Worm (Caenorhabditis elegans) whole organism, late embryonic: ENCODE measurements around the gene T02G5.3.

Source experiments
- Y22D7AL.16 ChIP-seq: sonication (generic microtip); optimal IDR thresholded peaks from 2 replicates; lab custom pipeline; 2016; ENCODE audit warnings: missing genetic modification characterization, missing compliant biosample characterization
- ahr-1 ChIP-seq: sonication (generic microtip); optimal IDR thresholded peaks from 2 replicates; lab custom pipeline; 2016; ENCODE audit warnings: missing genetic modification characterization, missing compliant biosample characterization
- ama-1 ChIP-seq: fragments of 150-350 bp; optimal IDR thresholded peaks from 2 replicates; lab custom pipeline; 2014
- ceh-18 ChIP-seq: sonication (generic microtip); optimal IDR thresholded peaks from 2 replicates; lab custom pipeline; 2016; ENCODE audit warnings: missing genetic modification characterization, missing compliant biosample characterization
- ceh-19 ChIP-seq: fragments of 200-800 bp; sonication (Bioruptor generic); optimal IDR thresholded peaks from 2 replicates; lab custom pipeline; 2018; ENCODE audit warnings: mild to moderate bottlenecking, missing genetic modification characterization, missing compliant biosample characterization
- ceh-30 ChIP-seq: fragments of 150-350 bp; optimal IDR thresholded peaks from 2 replicates; lab custom pipeline; 2014; ENCODE audit warnings: missing biosample characterization, missing genetic modification characterization
- ceh-31 ChIP-seq: sonication (generic microtip); optimal IDR thresholded peaks from 2 replicates; lab custom pipeline; 2016; ENCODE audit warnings: missing genetic modification characterization, missing compliant biosample characterization
- ceh-34 ChIP-seq: sonication (generic microtip); optimal IDR thresholded peaks from 2 replicates; lab custom pipeline; 2016; ENCODE audit warnings: mild to moderate bottlenecking, missing genetic modification characterization, missing compliant biosample characterization
- ceh-48 ChIP-seq: sonication (generic microtip); optimal IDR thresholded peaks from 2 replicates; lab custom pipeline; 2016; ENCODE audit warnings: missing genetic modification characterization, inconsistent platforms, missing compliant biosample characterization
- ceh-6 ChIP-seq: fragments of 200-800 bp; sonication (Bioruptor generic); optimal IDR thresholded peaks from 2 replicates; lab custom pipeline; 2018; ENCODE audit warnings: mild to moderate bottlenecking, missing genetic modification characterization, missing compliant biosample characterization
- dve-1 ChIP-seq: sonication (generic microtip); optimal IDR thresholded peaks from 2 replicates; lab custom pipeline; 2017; ENCODE audit warnings: antibody characterized with exemption, mild to moderate bottlenecking, missing genetic modification characterization, missing compliant biosample characterization
- elt-2 ChIP-seq: sonication (generic microtip); optimal IDR thresholded peaks from 2 replicates; lab custom pipeline; 2016; ENCODE audit warnings: missing genetic modification reagents, missing genetic modification characterization, missing compliant biosample characterization
- elt-4 ChIP-seq: sonication (generic microtip); optimal IDR thresholded peaks from 2 replicates; lab custom pipeline; 2016; ENCODE audit warnings: missing genetic modification characterization, missing compliant biosample characterization
- ets-4 ChIP-seq: sonication (generic microtip); optimal IDR thresholded peaks from 2 replicates; lab custom pipeline; 2016; ENCODE audit warnings: missing genetic modification characterization, missing compliant biosample characterization
- fax-1 ChIP-seq: sonication (generic microtip); optimal IDR thresholded peaks from 2 replicates; lab custom pipeline; 2016; ENCODE audit warnings: missing genotype, missing genetic modification characterization, missing compliant biosample characterization
- hlh-13 ChIP-seq: fragments of 200-800 bp; sonication (Bioruptor generic); optimal IDR thresholded peaks from 2 replicates; lab custom pipeline; 2018; ENCODE audit warnings: mild to moderate bottlenecking, missing genetic modification characterization, missing compliant biosample characterization
- mec-3 ChIP-seq: sonication (generic microtip); optimal IDR thresholded peaks from 2 replicates; lab custom pipeline; 2016; ENCODE audit warnings: borderline replicate concordance, missing genetic modification characterization, missing compliant biosample characterization
- nfya-1 ChIP-seq: sonication (generic microtip); optimal IDR thresholded peaks from 2 replicates; lab custom pipeline; 2017; ENCODE audit warnings: missing genetic modification characterization, mild to moderate bottlenecking, missing compliant biosample characterization, antibody characterized with exemption, moderate library complexity
- nhr-232 ChIP-seq: sonication (generic microtip); optimal IDR thresholded peaks from 2 replicates; lab custom pipeline; 2016; ENCODE audit warnings: missing genetic modification characterization, missing compliant biosample characterization
- npax-4 ChIP-seq: sonication (generic microtip); optimal IDR thresholded peaks from 2 replicates; lab custom pipeline; 2016; ENCODE audit warnings: missing genetic modification characterization, missing compliant biosample characterization
- pag-3 ChIP-seq: sonication (generic microtip); optimal IDR thresholded peaks from 2 replicates; lab custom pipeline; 2016; ENCODE audit warnings: missing compliant biosample characterization, missing genetic modification characterization, borderline replicate concordance
- pax-1 ChIP-seq: fragments of 150-350 bp; optimal IDR thresholded peaks from 2 replicates; lab custom pipeline; 2014; ENCODE audit warnings: missing biosample characterization, missing genetic modification characterization
- pha-2 ChIP-seq: sonication (generic microtip); optimal IDR thresholded peaks from 2 replicates; lab custom pipeline; 2017; ENCODE audit warnings: mild to moderate bottlenecking, missing genetic modification characterization, missing compliant biosample characterization
- pros-1 ChIP-seq: fragments of 150-350 bp; optimal IDR thresholded peaks from 2 replicates; lab custom pipeline; 2014; ENCODE audit warnings: missing biosample characterization, missing genetic modification reagents, missing genetic modification characterization
- ref-2 ChIP-seq: sonication (generic microtip); optimal IDR thresholded peaks from 2 replicates; lab custom pipeline; 2016; ENCODE audit warnings: missing genetic modification characterization, missing compliant biosample characterization
- rnt-1 ChIP-seq: sonication (generic microtip); optimal IDR thresholded peaks from 2 replicates; lab custom pipeline; 2016; ENCODE audit warnings: missing genetic modification characterization, missing compliant biosample characterization
- sdc-2 ChIP-seq: sonication (generic microtip); optimal IDR thresholded peaks from 2 replicates; lab custom pipeline; 2016; ENCODE audit warnings: missing genotype, missing genetic modification characterization, missing compliant biosample characterization
- tbx-2 ChIP-seq: sonication (generic microtip); optimal IDR thresholded peaks from 2 replicates; lab custom pipeline; 2016; ENCODE audit warnings: missing genetic modification characterization, missing compliant biosample characterization
- tbx-7 ChIP-seq: sonication (generic microtip); optimal IDR thresholded peaks from 2 replicates; lab custom pipeline; 2016; ENCODE audit warnings: missing genotype, missing genetic modification characterization, missing compliant biosample characterization
- unc-3 ChIP-seq, 2 experiments: fragments of 200-800 bp in 1 of 2; sonication (Bioruptor generic) in 1 of 2; sonication (generic microtip) in 1 of 2; conservative IDR thresholded peaks in 1 of 2; optimal IDR thresholded peaks in 1 of 2; 2 replicates each; pipeline versions ENCODE4 v1.3.6 to Lab custom; 2016 to 2022; ENCODE audit warnings: missing compliant biosample characterization in 2 of 2, missing genetic modification characterization in 2 of 2, missing genetic modification reagents in 1 of 2
- unc-42 ChIP-seq: sonication (generic microtip); optimal IDR thresholded peaks from 2 replicates; lab custom pipeline; 2016; ENCODE audit warnings: missing genotype, missing genetic modification characterization, missing compliant biosample characterization
- unc-55 ChIP-seq: sonication (generic microtip); optimal IDR thresholded peaks from 2 replicates; lab custom pipeline; 2017; ENCODE audit warnings: missing biosample characterization, missing genetic modification reagents, missing genetic modification characterization
- zip-5 ChIP-seq: sonication (generic microtip); optimal IDR thresholded peaks from 2 replicates; lab custom pipeline; 2016; ENCODE audit warnings: missing genetic modification characterization, missing compliant biosample characterization

Gene T02G5.3

DNA sequence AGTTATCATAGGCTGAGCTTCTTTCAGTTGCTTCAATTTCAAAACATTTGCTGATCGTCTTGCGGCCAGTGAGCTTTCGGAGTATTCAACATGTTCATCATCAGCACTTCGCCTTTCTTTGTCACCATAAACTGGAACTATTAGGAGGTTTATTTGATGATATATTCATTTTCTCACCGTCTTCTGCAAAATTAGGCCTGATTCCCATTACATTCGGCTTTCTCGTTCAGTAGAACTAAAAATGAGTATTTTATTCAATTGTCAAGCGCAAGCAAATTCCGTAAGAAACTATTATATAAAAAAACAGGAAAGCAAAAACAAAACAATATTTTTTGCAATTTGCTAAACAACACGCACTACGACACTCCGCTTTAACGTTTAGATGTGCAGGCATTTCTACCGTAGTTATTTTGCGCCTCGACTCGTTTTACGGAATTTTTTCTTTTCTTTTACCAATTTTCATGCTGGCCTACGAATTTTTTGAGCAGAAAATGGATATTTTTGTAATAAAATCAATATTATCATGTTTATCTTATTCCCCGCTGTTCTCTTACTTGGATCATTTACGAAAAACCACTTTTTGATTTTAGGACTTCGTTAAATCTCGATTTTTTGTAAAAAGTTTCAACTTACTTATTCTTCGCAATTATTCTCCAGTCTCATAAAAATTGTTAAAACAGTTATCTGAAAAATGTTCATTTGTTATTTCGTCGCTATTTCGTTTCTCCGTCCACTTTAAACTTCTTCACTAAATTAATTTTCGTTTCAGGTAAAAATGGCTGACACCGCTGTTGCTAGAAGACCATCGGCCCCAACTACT, 11.8 kb downstream of the T02G5.3 start, which contains the start of the genes farl-11 and rpl-33:
farl-11 (minus strand) TSS at position 242 of the 820 bp plus-strand sequence.
rpl-33 (plus strand) TSS at position 770 of the 820 bp plus-strand sequence.
- TF ChIP-seq elt-2 (peak; percentile 42), pax-1 (tag; lab: Kevin White, UChicago) (peak; percentile 19), fax-1 (tag; lab: Kevin White, UChicago) (no peak), nfya-1 (tag; lab: Kevin White, UChicago) (peak; percentile 73), dve-1 (tag; lab: Kevin White, UChicago) (peak; percentile 50), tbx-2 (tag; lab: Kevin White, UChicago) (peak; percentile 52), ref-2 (peak; percentile 29), rnt-1 (tag; lab: Kevin White, UChicago) (peak; percentile 19), pag-3 (tag; lab: Kevin White, UChicago) (no peak), ceh-31 (tag; lab: Kevin White, UChicago) (peak; percentile 80), mec-3 (tag; lab: Kevin White, UChicago) (no peak), hlh-13 (no peak), unc-55 (peak; percentile 38), elt-4 (no peak), unc-42 (tag; lab: Kevin White, UChicago) (peak; percentile 6), pros-1 (tag; lab: Kevin White, UChicago) (no peak), ceh-18 (tag; lab: Kevin White, UChicago) (peak; percentile 54), ets-4 (peak; percentile 39), ceh-34 (tag; lab: Kevin White, UChicago) (peak; percentile 23)

ce11 chrII:7106313-7106712, 13.1 kb downstream of the T02G5.3 start:
- no peak for TF ChIP-seq Y22D7AL.16

DNA sequence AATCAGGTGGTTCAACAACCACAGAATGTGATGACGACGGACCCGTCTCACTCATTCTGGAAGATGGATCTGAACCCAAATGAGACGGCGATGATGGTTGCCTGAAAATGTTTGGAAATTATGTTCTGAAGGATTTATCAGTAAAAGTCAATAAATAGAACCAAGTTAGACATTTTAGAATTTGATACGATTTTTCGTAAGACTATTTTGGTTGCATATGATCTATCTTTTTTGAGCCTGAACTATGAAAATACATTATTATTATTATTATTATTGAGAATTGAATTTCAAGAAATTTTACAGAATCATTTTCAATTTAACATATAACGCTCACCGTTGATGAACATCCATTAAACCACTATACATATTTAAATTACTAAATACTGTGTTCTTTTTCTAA, 16.8 kb downstream of the T02G5.3 start, which contains the start of gene F10E7.9:
F10E7.9 (minus strand) TSS at position 101 of the 400 bp plus-strand sequence.
- TF ChIP-seq pag-3 (tag; lab: Kevin White, UChicago) = no peak
- no peak for TF ChIP-seq ets-4
- no peak for TF ChIP-seq ama-1 (lab: Kevin White, UChicago)
- TF ChIP-seq tbx-7 = no peak
- TF ChIP-seq, all 69 proteins: peak for 0

DNA sequence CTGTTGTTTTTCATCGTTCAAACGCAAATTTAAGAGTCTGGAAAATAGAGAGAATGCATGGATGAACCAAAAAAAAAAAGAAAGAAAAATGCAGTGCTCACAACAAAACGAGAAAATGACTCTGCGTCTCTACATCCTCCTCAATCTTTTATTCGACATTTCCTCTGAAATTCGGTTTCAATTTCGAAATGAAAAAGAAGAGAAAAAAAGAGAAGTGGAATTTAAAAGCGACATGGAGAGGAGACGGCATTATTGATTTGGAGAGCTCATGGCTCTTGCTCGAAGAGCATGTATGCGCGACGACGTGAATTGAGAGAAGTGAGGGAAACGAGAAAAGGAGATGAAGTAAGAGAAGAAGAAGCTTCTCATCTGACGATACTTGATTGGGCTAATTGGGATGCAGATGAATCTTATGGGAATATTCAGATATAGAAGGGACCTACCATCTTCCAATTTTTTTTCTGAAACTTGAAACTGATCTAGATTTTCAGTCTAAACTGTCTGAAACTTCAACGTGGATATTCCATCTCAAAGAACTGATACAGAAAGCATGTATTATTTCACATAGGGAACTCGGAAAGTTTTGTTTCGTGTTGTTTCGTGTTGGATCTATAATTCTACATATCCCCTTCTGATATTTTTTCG, 17.9 kb downstream of the T02G5.3 start:
- TF ChIP-seq sdc-2 (tag; lab: Kevin White, UChicago) (no peak), ceh-48 (tag; lab: Kevin White, UChicago) (peak; percentile 66), ceh-34 (tag; lab: Kevin White, UChicago) (no peak), ceh-6 (GFP tag; lab: Kevin White, UChicago) (no peak), unc-42 (tag; lab: Kevin White, UChicago) (peak; percentile 25)

ce11 chrII:7111657-7112049, 18.5 kb downstream of the T02G5.3 start, which contains the start of gene F10E7.5:
Gene F10E7.5 (plus strand): TSS chrII:7111978.
- peak; percentile 77 for TF ChIP-seq unc-42 (tag; lab: Kevin White, UChicago)
- no peak for TF ChIP-seq tbx-7
- TF ChIP-seq unc-55 = peak; percentile 43
- no peak for TF ChIP-seq npax-4 (tag; lab: Kevin White, UChicago)
- TF ChIP-seq pha-2 (tag; lab: Kevin White, UChicago) = no peak
- peak; percentile 21 for TF ChIP-seq ceh-30 (tag; lab: Kevin White, UChicago)
- TF ChIP-seq nhr-232 (tag; lab: Kevin White, UChicago) = no peak
- TF ChIP-seq ceh-19 (GFP tag; lab: Kevin White, UChicago) = no peak
- TF ChIP-seq zip-5 (tag; lab: Kevin White, UChicago) = no peak
- TF ChIP-seq ama-1 (lab: Kevin White, UChicago) = no peak
- no peak for TF ChIP-seq unc-3 (GFP tag; conservative IDR thresholded peaks at IDR 0.05; lab: Robert Waterston, UW)
- no peak for TF ChIP-seq unc-3 (tag; optimal IDR thresholded peaks at IDR 0.05; lab: Kevin White, UChicago)
- TF ChIP-seq ahr-1 = no peak
- TF ChIP-seq nfya-1 (tag; lab: Kevin White, UChicago) = peak; percentile 45
- TF ChIP-seq, all 69 proteins: peak for 4
